Worm (Caenorhabditis elegans) whole organism, midembryonic: ENCODE results near the gene F55H2.8.

ENCODE experiments used
- T22C8.4 ChIP-seq: fragments of 200-800 bp; sonication (Bioruptor generic); IDR thresholded peaks from 2 replicates; pipeline ENCODE4 v1.3.6; 2022; ENCODE audit warnings: missing genetic modification characterization, missing compliant biosample characterization
- cog-1 ChIP-seq: sonication (generic microtip); optimal IDR thresholded peaks from 2 replicates; lab custom pipeline; 2016; ENCODE audit warnings: missing genetic modification characterization, missing compliant biosample characterization
- flt-1 ChIP-seq: fragments of 200-800 bp; sonication (Bioruptor generic); IDR thresholded peaks from 2 replicates; pipeline ENCODE4 v1.3.6; 2022; ENCODE audit warnings: missing genetic modification characterization, missing compliant biosample characterization
- klf-2 ChIP-seq: fragments of 200-800 bp; sonication (Bioruptor generic); conservative IDR thresholded peaks from 2 replicates; pipeline ENCODE4 v1.3.6; 2022; ENCODE audit warnings: missing genetic modification reagents, missing genetic modification characterization, missing compliant biosample characterization
- med-1 ChIP-seq: sonication (generic microtip); optimal IDR thresholded peaks from 2 replicates; lab custom pipeline; 2017; ENCODE audit warnings: missing genetic modification characterization, mild to moderate bottlenecking, missing compliant biosample characterization, antibody characterized with exemption, missing genetic modification reagents; ENCODE audit not compliant: insufficient read depth
- ref-1 ChIP-seq: fragments of 200-800 bp; sonication (Bioruptor generic); conservative IDR thresholded peaks from 2 replicates; pipeline ENCODE4 v1.3.6; 2022; ENCODE audit warnings: missing genetic modification reagents, missing genetic modification characterization, missing compliant biosample characterization
- tab-1 ChIP-seq: fragments of 200-800 bp; sonication (Bioruptor generic); IDR thresholded peaks from 2 replicates; pipeline ENCODE4 v1.3.6; 2022; ENCODE audit warnings: missing genetic modification characterization, missing compliant biosample characterization
- ztf-23 ChIP-seq: fragments of 200-800 bp; sonication (Bioruptor generic); IDR thresholded peaks from 2 replicates; pipeline ENCODE4 v1.3.6; 2022; ENCODE audit warnings: missing genetic modification reagents, missing genetic modification characterization, missing compliant biosample characterization
- ztf-29 ChIP-seq: fragments of 200-800 bp; sonication (Bioruptor generic); IDR thresholded peaks from 2 replicates; pipeline ENCODE4 v1.3.6; 2022; ENCODE audit warnings: missing genetic modification reagents, missing genetic modification characterization, missing compliant biosample characterization

Gene F55H2.8

DNA sequence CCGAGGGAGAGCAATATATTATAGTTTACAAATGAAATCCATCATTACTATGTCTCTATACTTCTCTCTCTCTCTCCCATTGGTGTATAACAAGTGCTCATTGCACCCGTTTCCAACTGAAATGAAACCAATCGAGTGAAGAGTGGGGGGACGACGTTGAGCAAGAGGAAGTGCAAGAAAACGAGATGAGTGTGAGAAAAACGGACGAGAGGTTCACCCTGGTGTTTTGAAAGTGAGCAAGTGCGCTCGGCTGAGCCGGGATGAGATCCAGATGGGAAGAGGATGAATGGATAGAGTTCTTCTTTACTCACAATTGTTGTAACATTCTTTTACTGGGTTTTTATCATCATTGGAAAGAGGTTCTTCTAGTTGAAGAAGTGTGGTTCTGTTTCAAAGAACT lies 30.0 kb upstream of the F55H2.8 start:
- TF ChIP-seq cog-1 = no peak
- no peak for TF ChIP-seq klf-2 (GFP tag; lab: Robert Waterston, UW)
- no peak for TF ChIP-seq ref-1 (GFP tag; lab: Robert Waterston, UW)
- no peak for TF ChIP-seq ztf-23
- TF ChIP-seq tab-1 (GFP tag; lab: Robert Waterston, UW) = no peak
- TF ChIP-seq med-1 = no peak
- TF ChIP-seq ztf-29 (GFP tag; lab: Robert Waterston, UW) = no peak
- TF ChIP-seq T22C8.4 (GFP tag; lab: Robert Waterston, UW) = no peak
- no peak for TF ChIP-seq flt-1 (GFP tag; lab: Robert Waterston, UW)

DNA sequence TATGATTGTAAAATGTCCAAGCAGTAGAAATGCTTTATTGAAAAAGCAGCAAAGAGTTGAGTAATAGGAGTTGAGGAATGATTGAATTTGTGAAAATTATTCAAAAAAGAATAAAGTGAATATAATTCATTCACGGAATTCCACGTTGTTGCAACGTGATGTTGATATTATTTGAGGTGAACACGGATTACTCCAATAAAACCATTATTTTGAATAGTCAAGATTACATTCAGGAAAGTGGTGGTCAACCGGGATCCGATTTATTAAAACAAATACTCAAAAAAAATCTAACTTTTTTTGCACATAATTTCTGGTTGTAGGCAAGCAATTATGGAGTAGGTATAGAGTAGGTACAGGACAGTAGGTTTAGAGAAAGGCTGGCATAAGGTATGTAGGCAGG lies 28.3 kb upstream of the F55H2.8 start, which contains the start of gene bre-3:
TSS of gene bre-3 (minus strand) at position 101 of the 400 bp plus-strand sequence.
- no peak for TF ChIP-seq tab-1 (GFP tag; lab: Robert Waterston, UW)
- TF ChIP-seq ztf-29 (GFP tag; lab: Robert Waterston, UW) = no peak
- no peak for TF ChIP-seq med-1
- no peak for TF ChIP-seq T22C8.4 (GFP tag; lab: Robert Waterston, UW)
- no peak for TF ChIP-seq ref-1 (GFP tag; lab: Robert Waterston, UW)

DNA sequence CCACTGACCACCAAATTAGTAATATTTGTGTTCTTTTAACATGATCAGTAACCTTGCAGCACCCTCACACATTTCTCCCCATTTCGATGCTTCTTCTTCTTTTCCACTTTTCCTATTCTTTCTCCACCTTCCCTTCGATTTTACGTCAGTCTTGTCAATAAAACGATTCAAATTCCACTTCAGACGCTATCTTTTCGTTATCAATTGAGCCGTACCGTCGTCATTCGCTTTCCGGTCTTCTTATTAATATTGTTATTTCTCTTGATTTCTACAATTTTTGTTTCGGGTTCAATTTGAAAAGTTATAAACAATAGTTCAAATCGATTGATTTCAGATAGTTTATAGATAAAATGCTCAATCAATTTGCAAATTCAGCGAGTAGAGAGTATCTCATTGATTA lies 26.2 kb upstream of the F55H2.8 start:
- TF ChIP-seq ref-1 (GFP tag; lab: Robert Waterston, UW) = no peak
- no peak for TF ChIP-seq flt-1 (GFP tag; lab: Robert Waterston, UW)
- TF ChIP-seq med-1 = no peak
- TF ChIP-seq klf-2 (GFP tag; lab: Robert Waterston, UW) = no peak
- no peak for TF ChIP-seq tab-1 (GFP tag; lab: Robert Waterston, UW)
- no peak for TF ChIP-seq ztf-23
- TF ChIP-seq cog-1 = no peak
- TF ChIP-seq ztf-29 (GFP tag; lab: Robert Waterston, UW) = no peak
- TF ChIP-seq T22C8.4 (GFP tag; lab: Robert Waterston, UW) = no peak

DNA sequence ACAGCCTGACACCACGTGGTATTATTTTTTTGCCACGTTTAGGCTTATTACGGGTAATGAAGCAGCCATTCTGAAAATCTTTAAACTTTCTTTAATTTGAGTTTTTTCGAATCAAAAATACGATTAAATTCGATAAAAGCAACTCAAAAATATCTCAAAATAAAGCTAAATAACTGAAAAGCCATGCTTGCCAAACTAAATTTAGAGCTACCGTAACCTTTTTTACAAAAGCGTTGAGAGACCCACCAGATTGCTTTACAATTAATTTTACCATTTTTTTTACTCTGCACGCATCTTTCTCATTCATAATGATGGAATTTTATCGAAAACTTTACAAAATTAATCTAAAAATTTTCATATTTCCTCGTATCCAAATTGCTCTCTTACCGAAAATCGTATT lies 25.6 kb upstream of the F55H2.8 start:
- TF ChIP-seq ref-1 (GFP tag; lab: Robert Waterston, UW) (no peak), med-1 (no peak), ztf-23 (no peak), tab-1 (GFP tag; lab: Robert Waterston, UW) (no peak), cog-1 (no peak), flt-1 (GFP tag; lab: Robert Waterston, UW) (no peak), T22C8.4 (GFP tag; lab: Robert Waterston, UW) (no peak), klf-2 (GFP tag; lab: Robert Waterston, UW) (no peak), ztf-29 (GFP tag; lab: Robert Waterston, UW) (no peak)

DNA sequence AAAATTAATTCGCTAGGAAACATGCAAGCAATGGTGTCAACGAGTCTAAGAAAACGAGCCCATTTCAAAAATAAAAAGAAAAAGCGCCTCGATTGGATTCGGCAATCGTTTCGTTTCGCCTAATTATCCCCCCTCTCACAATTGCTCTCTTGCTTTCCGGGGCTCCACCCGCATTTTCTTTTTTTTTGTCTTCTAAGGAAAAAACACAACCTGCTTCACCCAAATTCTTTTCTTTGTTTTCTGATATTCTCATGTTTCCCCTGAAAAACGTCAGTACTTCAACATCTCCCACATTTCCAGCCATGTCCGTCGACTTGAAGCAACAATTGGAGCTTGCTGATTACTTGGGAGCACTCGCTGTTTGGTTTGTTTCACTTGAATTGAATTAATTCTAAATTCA lies 25.2 kb upstream of the F55H2.8 start, which contains the start of gene nlp-36:
TSS of gene nlp-36 (plus strand) at position 301 of the 400 bp plus-strand sequence.
- no peak for TF ChIP-seq ref-1 (GFP tag; lab: Robert Waterston, UW)
- no peak for TF ChIP-seq tab-1 (GFP tag; lab: Robert Waterston, UW)
- TF ChIP-seq T22C8.4 (GFP tag; lab: Robert Waterston, UW) = no peak
- TF ChIP-seq flt-1 (GFP tag; lab: Robert Waterston, UW) = no peak
- TF ChIP-seq ztf-29 (GFP tag; lab: Robert Waterston, UW) = no peak
- TF ChIP-seq cog-1 = no peak
- TF ChIP-seq klf-2 (GFP tag; lab: Robert Waterston, UW) = no peak
- TF ChIP-seq med-1 = no peak
- TF ChIP-seq ztf-23 = no peak

DNA sequence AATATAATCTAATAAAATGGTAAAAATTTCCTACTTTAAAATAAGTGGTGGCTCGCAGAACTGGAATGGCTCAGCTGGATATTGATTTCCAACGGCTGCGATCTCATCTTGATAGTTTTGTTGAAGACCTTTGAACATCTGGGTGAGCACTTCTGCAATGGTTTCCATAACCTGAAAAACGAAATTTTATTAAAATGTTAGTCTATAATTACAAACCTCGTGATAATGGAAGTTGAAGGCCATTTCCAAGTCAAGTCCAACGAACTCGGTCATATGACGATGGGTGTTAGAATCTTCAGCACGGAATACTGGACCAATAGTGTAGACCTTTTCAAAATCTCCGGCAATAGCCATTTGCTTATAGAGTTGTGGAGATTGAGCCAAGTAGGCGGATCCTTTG lies 23.9 kb upstream of the F55H2.8 start:
- TF ChIP-seq T22C8.4 (GFP tag; lab: Robert Waterston, UW) = no peak
- no peak for TF ChIP-seq ztf-29 (GFP tag; lab: Robert Waterston, UW)

DNA sequence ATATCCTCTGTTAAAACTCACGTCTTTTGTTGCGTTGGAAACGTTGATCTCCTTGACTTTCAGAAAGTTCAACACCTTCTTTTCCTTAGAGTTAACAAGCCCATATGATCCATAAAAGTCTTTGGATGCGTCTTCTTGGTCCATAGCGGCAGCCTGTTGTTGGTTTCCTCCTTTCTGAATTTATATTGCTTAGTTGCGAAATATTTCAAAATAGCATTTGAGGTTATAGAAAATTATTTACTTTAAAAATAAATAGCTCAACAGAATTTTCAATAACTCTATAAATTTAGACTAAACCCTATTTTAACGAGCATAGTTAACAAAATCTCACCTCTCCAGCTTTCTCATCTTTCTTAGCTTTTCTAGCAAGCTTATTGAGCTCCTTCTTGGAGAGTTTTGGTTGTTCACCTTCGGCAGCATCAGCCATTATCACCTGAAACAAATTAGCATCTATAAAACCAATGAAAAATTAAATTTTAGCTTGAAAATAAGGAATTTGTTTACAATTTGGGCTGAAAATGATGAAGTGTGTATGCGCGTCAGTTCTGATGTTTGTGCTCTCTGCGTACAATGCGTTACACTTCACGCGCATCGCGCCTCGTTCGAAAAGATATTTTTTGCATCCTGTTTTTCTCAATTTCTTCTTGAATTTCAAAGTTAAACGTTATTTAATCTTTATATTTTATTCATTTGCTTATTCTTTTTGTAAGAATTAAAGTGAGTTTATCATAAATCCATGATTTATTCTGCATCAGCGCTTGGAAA lies 22.7 kb upstream of the F55H2.8 start, which contains the start of the genes dars-1 and ctr-9:
TSS of gene dars-1 (minus strand) at position 433 of the 765 bp plus-strand sequence.
TSS of gene ctr-9 (plus strand) at position 614 of the 765 bp plus-strand sequence.
- TF ChIP-seq T22C8.4 (GFP tag; lab: Robert Waterston, UW) = no peak
- no peak for TF ChIP-seq cog-1

DNA sequence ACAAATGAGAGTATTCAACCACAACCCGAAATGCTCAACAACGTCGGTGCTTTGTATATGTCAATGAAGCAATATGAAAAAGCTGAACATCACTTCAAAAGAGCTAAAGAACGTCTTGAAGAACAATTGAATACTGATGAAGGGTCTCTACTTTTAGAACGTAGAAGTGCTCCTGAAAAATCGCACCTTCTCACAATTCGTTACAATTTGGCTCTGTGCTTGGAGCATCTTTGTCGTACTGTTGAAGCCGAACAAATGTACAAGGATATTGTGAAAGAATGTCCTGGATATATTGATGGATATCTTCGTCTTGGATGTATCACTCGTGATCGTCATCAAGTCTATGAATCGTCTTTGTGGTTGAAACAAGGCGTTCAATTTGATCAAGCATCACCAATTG lies 19.5 kb upstream of the F55H2.8 start:
- no peak for TF ChIP-seq T22C8.4 (GFP tag; lab: Robert Waterston, UW)
- TF ChIP-seq ztf-29 (GFP tag; lab: Robert Waterston, UW) = no peak

DNA sequence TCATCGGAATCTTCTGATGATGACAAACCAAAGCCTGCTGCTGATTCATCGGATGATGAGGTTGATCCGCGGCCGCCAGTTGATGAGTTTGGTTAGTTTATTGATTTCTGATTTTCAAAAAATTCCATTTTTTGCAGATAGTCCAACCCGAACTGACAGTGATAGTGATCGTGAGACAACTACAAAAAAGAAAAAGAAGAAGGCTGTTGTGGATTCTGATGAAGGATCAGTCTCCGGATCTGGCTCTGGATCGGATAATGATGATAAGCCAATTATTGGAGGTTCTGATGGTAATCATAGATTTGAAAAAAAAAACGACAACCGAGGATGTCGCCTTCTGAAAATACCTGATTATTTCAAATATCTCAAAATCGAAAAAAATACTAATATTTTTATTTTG lies 17.6 kb upstream of the F55H2.8 start:
- no peak for TF ChIP-seq med-1
- no peak for TF ChIP-seq cog-1
- TF ChIP-seq ztf-23 = no peak
- no peak for TF ChIP-seq tab-1 (GFP tag; lab: Robert Waterston, UW)
- TF ChIP-seq ztf-29 (GFP tag; lab: Robert Waterston, UW) = no peak
- no peak for TF ChIP-seq flt-1 (GFP tag; lab: Robert Waterston, UW)
- TF ChIP-seq ref-1 (GFP tag; lab: Robert Waterston, UW) = no peak
- no peak for TF ChIP-seq klf-2 (GFP tag; lab: Robert Waterston, UW)
- no peak for TF ChIP-seq T22C8.4 (GFP tag; lab: Robert Waterston, UW)

DNA sequence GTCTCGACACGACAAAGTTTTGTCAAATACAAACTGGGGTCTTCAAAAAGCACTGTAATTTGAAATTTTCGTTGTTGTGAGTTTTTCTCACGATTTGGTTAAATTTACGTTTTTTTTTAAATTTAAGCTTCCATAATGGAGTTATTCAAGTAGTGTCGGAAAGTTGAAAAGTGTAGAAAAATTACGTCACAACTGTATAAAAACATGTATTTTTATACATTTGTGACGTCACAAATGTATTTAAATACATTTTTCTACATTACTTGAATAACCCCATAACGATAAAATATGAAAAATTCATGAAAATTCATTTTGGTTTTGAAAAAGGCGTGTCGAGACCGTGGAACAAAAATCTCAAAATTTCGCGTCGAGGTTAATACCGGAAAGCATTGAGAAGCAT lies 16.3 kb upstream of the F55H2.8 start:
- TF ChIP-seq ztf-29 (GFP tag; lab: Robert Waterston, UW) (no peak), tab-1 (GFP tag; lab: Robert Waterston, UW) (no peak), ztf-23 (no peak), ref-1 (GFP tag; lab: Robert Waterston, UW) (no peak), cog-1 (no peak), flt-1 (GFP tag; lab: Robert Waterston, UW) (no peak), T22C8.4 (GFP tag; lab: Robert Waterston, UW) (no peak), med-1 (no peak), klf-2 (GFP tag; lab: Robert Waterston, UW) (no peak)
